Fruit fly (Drosophila melanogaster) whole organism, embryonic: ENCODE results near the gene CG31807.
A peak's percentile ranks its signal among the peaks of the same experiment; 100 is the strongest.

Source experiments
- Adf1 ChIP-seq: fragments of 200-800 bp; sonication (Bioruptor generic); IDR thresholded peaks from 2 replicates; pipeline ENCODE4 v1.3.6; 2022; ENCODE audit warnings: missing biosample characterization, missing genetic modification characterization
- Atf6 ChIP-seq: fragments of 200-800 bp; sonication (Bioruptor generic); IDR thresholded peaks from 2 replicates; pipeline ENCODE4 v1.3.6; 2022; ENCODE audit warnings: missing biosample characterization, missing genetic modification characterization
- B-H2 ChIP-seq: fragments of 200-800 bp; sonication (Bioruptor generic); optimal IDR thresholded peaks from 2 replicates; lab custom pipeline; 2018; ENCODE audit warnings: missing biosample characterization, mild to moderate bottlenecking, missing genetic modification characterization
- CG12299 ChIP-seq: fragments of 200-800 bp; sonication (Bioruptor generic); optimal IDR thresholded peaks from 2 replicates; lab custom pipeline; 2018; ENCODE audit warnings: missing biosample characterization, mild to moderate bottlenecking, missing genetic modification characterization
- CG12391 ChIP-seq: fragments of 200-800 bp; sonication (Bioruptor generic); optimal IDR thresholded peaks from 3 replicates; lab custom pipeline; 2018; ENCODE audit warnings: missing biosample characterization, mild to moderate bottlenecking, missing genetic modification characterization, moderate library complexity
- CG13296 ChIP-seq: fragments of 200-800 bp; sonication (Bioruptor generic); optimal IDR thresholded peaks from 3 replicates; lab custom pipeline; 2018; ENCODE audit warnings: missing biosample characterization, mild to moderate bottlenecking, missing genetic modification characterization
- CG16815 ChIP-seq: fragments of 200-800 bp; sonication (Bioruptor generic); optimal IDR thresholded peaks from 3 replicates; lab custom pipeline; 2017; ENCODE audit warnings: missing biosample characterization, mild to moderate bottlenecking, missing genetic modification characterization
- CG16863 ChIP-seq: fragments of 200-800 bp; sonication (Bioruptor generic); optimal IDR thresholded peaks from 3 replicates; lab custom pipeline; 2016; ENCODE audit warnings: missing biosample characterization, missing genetic modification characterization
- CG17385 ChIP-seq: fragments of 200-800 bp; sonication (Bioruptor generic); optimal IDR thresholded peaks from 3 replicates; lab custom pipeline; 2018; ENCODE audit warnings: missing biosample characterization, mild to moderate bottlenecking, missing genetic modification characterization
- CG17568 ChIP-seq: fragments of 200-800 bp; sonication (Bioruptor generic); optimal IDR thresholded peaks from 2 replicates; lab custom pipeline; 2018; ENCODE audit warnings: missing biosample characterization, mild to moderate bottlenecking, missing genetic modification characterization, moderate library complexity
- CG17829 ChIP-seq: fragments of 200-800 bp; optimal IDR thresholded peaks from 2 replicates; lab custom pipeline; 2019; ENCODE audit warnings: missing biosample characterization, mild to moderate bottlenecking, missing genetic modification characterization, moderate library complexity
- CG2678 ChIP-seq: fragments of 200-800 bp; sonication (Bioruptor generic); optimal IDR thresholded peaks from 3 replicates; lab custom pipeline; 2019; ENCODE audit warnings: missing biosample characterization, mild to moderate bottlenecking, missing genetic modification characterization, moderate library complexity
- CG3407 ChIP-seq: fragments of 200-800 bp; sonication (Bioruptor generic); optimal IDR thresholded peaks from 2 replicates; lab custom pipeline; 2018; ENCODE audit warnings: missing biosample characterization, mild to moderate bottlenecking, missing genetic modification characterization
- CG42726 ChIP-seq: fragments of 200-800 bp; sonication (Bioruptor generic); IDR thresholded peaks from 2 replicates; pipeline ENCODE4 v1.3.6; 2022; ENCODE audit warnings: missing biosample characterization, missing genetic modification characterization; ENCODE audit not compliant: partially characterized antibody
- CG6175 ChIP-seq: fragments of 200-800 bp; sonication (Bioruptor generic); IDR thresholded peaks from 3 replicates; pipeline ENCODE4 v1.3.6; 2022; ENCODE audit warnings: missing biosample characterization, missing genetic modification characterization
- CG7372 ChIP-seq: fragments of 200-800 bp; sonication (Bioruptor generic); IDR thresholded peaks from 2 replicates; pipeline ENCODE4 v1.3.6; 2022; ENCODE audit warnings: missing biosample characterization, missing genetic modification characterization
- CG7745 ChIP-seq: fragments of 200-800 bp; sonication (Bioruptor generic); optimal IDR thresholded peaks from 2 replicates; lab custom pipeline; 2018; ENCODE audit warnings: missing biosample characterization, mild to moderate bottlenecking, missing genetic modification characterization, moderate library complexity
- CG7786 ChIP-seq: fragments of 200-800 bp; sonication (Bioruptor generic); optimal IDR thresholded peaks from 2 replicates; lab custom pipeline; 2016; ENCODE audit warnings: missing biosample characterization, missing genetic modification characterization
- CkIIα-i1 ChIP-seq: fragments of 200-800 bp; sonication (Bioruptor generic); IDR thresholded peaks from 2 replicates; pipeline ENCODE4 v1.3.6; 2022; ENCODE audit warnings: missing biosample characterization, missing genetic modification characterization
- CoRest ChIP-seq: fragments of 200-800 bp; sonication (Bioruptor generic); optimal IDR thresholded peaks from 3 replicates; lab custom pipeline; 2018; ENCODE audit warnings: missing biosample characterization, mild to moderate bottlenecking, missing genetic modification characterization, moderate library complexity
- Dip2 ChIP-seq: fragments of 200-800 bp; sonication (Bioruptor generic); IDR thresholded peaks from 2 replicates; pipeline ENCODE4 v1.3.6; 2022; ENCODE audit warnings: missing biosample characterization, missing genetic modification characterization
- HmgZ ChIP-seq: fragments of 200-800 bp; sonication (Bioruptor generic); optimal IDR thresholded peaks from 2 replicates; lab custom pipeline; 2018; ENCODE audit warnings: missing biosample characterization, mild to moderate bottlenecking, missing genetic modification characterization
- Hr39 ChIP-seq: fragments of >200 bp; optimal IDR thresholded peaks from 2 replicates; lab custom pipeline; 2017
- Lpt ChIP-seq: fragments of >200 bp; optimal IDR thresholded peaks from 2 replicates; lab custom pipeline; 2018; ENCODE audit warnings: missing biosample characterization, missing genetic modification characterization
- Mes4 ChIP-seq: fragments of 200-800 bp; sonication (Bioruptor generic); optimal IDR thresholded peaks from 2 replicates; lab custom pipeline; 2016; ENCODE audit warnings: missing biosample characterization, missing genetic modification characterization
- Nf-YB ChIP-seq: fragments of 200-800 bp; sonication (Bioruptor generic); optimal IDR thresholded peaks from 3 replicates; lab custom pipeline; 2019; ENCODE audit warnings: missing biosample characterization, mild to moderate bottlenecking, missing genetic modification characterization, moderate library complexity
- Six4 ChIP-seq: fragments of 200-800 bp; sonication (Bioruptor generic); optimal IDR thresholded peaks from 2 replicates; lab custom pipeline; 2016; ENCODE audit warnings: missing biosample characterization, missing genetic modification characterization
- Sry-β ChIP-seq: fragments of 200-800 bp; sonication (Bioruptor generic); optimal IDR thresholded peaks from 2 replicates; lab custom pipeline; 2018; ENCODE audit warnings: missing biosample characterization, mild to moderate bottlenecking, missing genetic modification characterization, moderate library complexity
- Sry-δ ChIP-seq: fragments of 200-800 bp; sonication (Bioruptor generic); optimal IDR thresholded peaks from 2 replicates; lab custom pipeline; 2016; ENCODE audit warnings: missing biosample characterization, missing genetic modification characterization
- Ssrp ChIP-seq: fragments of 200-800 bp; sonication (Bioruptor generic); optimal IDR thresholded peaks from 2 replicates; lab custom pipeline; 2018; ENCODE audit warnings: missing biosample characterization, mild to moderate bottlenecking, missing genetic modification characterization, moderate library complexity
- Xrp1 ChIP-seq: fragments of 200-800 bp; sonication (Bioruptor generic); IDR thresholded peaks from 2 replicates; pipeline ENCODE4 v1.3.6; 2022; ENCODE audit warnings: missing biosample characterization, missing genetic modification characterization
- amos ChIP-seq: fragments of 200-800 bp; sonication (Bioruptor generic); IDR thresholded peaks from 2 replicates; pipeline ENCODE4 v1.3.6; 2022; ENCODE audit warnings: missing biosample characterization, missing genetic modification characterization; ENCODE audit not compliant: partially characterized antibody
- ash1 ChIP-seq: fragments of 200-800 bp; sonication (Bioruptor generic); optimal IDR thresholded peaks from 2 replicates; lab custom pipeline; 2018; ENCODE audit warnings: missing biosample characterization, mild to moderate bottlenecking, missing genetic modification characterization
- bowl ChIP-seq: fragments of 200-800 bp; sonication (Bioruptor generic); IDR thresholded peaks from 2 replicates; pipeline ENCODE4 v1.3.6; 2022; ENCODE audit warnings: missing biosample characterization, missing genetic modification characterization
- bsh ChIP-seq, 2 experiments: fragments of 200-800 bp; sonication (Bioruptor generic); optimal IDR thresholded peaks; 2 replicates each; lab custom pipeline; 2017 to 2018; ENCODE audit warnings: mild to moderate bottlenecking in 2 of 2, missing biosample characterization in 2 of 2, missing genetic modification characterization in 2 of 2, moderate library complexity in 1 of 2
- cas ChIP-seq: fragments of 200-800 bp; sonication (Bioruptor generic); IDR thresholded peaks from 2 replicates; pipeline ENCODE4 v1.3.6; 2022; ENCODE audit warnings: missing biosample characterization, missing genetic modification characterization
- corto ChIP-seq: fragments of 200-800 bp; sonication (Bioruptor generic); optimal IDR thresholded peaks from 2 replicates; lab custom pipeline; 2016; ENCODE audit warnings: missing biosample characterization, mild to moderate bottlenecking, missing genetic modification characterization, moderate library complexity
- crc ChIP-seq: fragments of 200-800 bp; sonication (Bioruptor generic); optimal IDR thresholded peaks from 2 replicates; lab custom pipeline; 2016; ENCODE audit warnings: missing biosample characterization, missing genetic modification characterization
- gsb ChIP-seq: fragments of 200-800 bp; sonication (Bioruptor generic); IDR thresholded peaks from 2 replicates; pipeline ENCODE4 v1.3.6; 2022; ENCODE audit warnings: missing biosample characterization, missing genetic modification characterization
- inv ChIP-seq: fragments of 200-800 bp; sonication (Bioruptor generic); IDR thresholded peaks from 2 replicates; pipeline ENCODE4 v1.3.6; 2022; ENCODE audit warnings: missing biosample characterization, missing genetic modification characterization; ENCODE audit not compliant: partially characterized antibody
- kni ChIP-seq: fragments of 200-800 bp; sonication (Bioruptor generic); optimal IDR thresholded peaks from 3 replicates; lab custom pipeline; 2017; ENCODE audit warnings: mild to moderate bottlenecking, missing biosample characterization, missing genetic modification reagents, missing genetic modification characterization
- lmd ChIP-seq: fragments of 200-800 bp; sonication (Bioruptor generic); IDR thresholded peaks from 2 replicates; pipeline ENCODE4 v1.3.6; 2022; ENCODE audit warnings: missing biosample characterization, missing genetic modification characterization
- maf-S ChIP-seq: fragments of 200-800 bp; sonication (Bioruptor generic); optimal IDR thresholded peaks from 2 replicates; lab custom pipeline; 2016; ENCODE audit warnings: missing biosample characterization, missing genetic modification characterization
- odd ChIP-seq: fragments of 200-800 bp; sonication (Bioruptor generic); optimal IDR thresholded peaks from 2 replicates; lab custom pipeline; 2017; ENCODE audit warnings: missing biosample characterization, mild to moderate bottlenecking, missing genetic modification characterization
- org-1 ChIP-seq: fragments of 200-800 bp; sonication (Bioruptor generic); optimal IDR thresholded peaks from 2 replicates; lab custom pipeline; 2017; ENCODE audit warnings: missing biosample characterization, missing genetic modification characterization
- rib ChIP-seq: fragments of 200-800 bp; sonication (Bioruptor generic); IDR thresholded peaks from 2 replicates; pipeline ENCODE4 v1.3.6; 2022; ENCODE audit warnings: missing biosample characterization, missing genetic modification characterization
- sim ChIP-seq: fragments of 200-800 bp; sonication (Bioruptor generic); IDR thresholded peaks from 2 replicates; pipeline ENCODE4 v1.3.6; 2022; ENCODE audit warnings: missing biosample characterization, missing genetic modification characterization
- slp2 ChIP-seq: fragments of 200-800 bp; sonication (Bioruptor generic); optimal IDR thresholded peaks from 2 replicates; lab custom pipeline; 2016; ENCODE audit warnings: missing biosample characterization, missing genetic modification characterization
- sna ChIP-seq: fragments of 200-800 bp; sonication (Bioruptor generic); IDR thresholded peaks from 2 replicates; pipeline ENCODE4 v1.3.6; 2022; ENCODE audit warnings: missing biosample characterization, missing genetic modification characterization; ENCODE audit not compliant: partially characterized antibody
- sqz ChIP-seq: fragments of 200-800 bp; sonication (Bioruptor generic); optimal IDR thresholded peaks from 3 replicates; lab custom pipeline; 2018; ENCODE audit warnings: missing biosample characterization, mild to moderate bottlenecking, missing genetic modification characterization
- z ChIP-seq: fragments of 200-800 bp; sonication (Bioruptor generic); IDR thresholded peaks from 3 replicates; pipeline ENCODE4 v1.3.6; 2022; ENCODE audit warnings: missing biosample characterization, missing genetic modification characterization

Gene CG31807

DNA sequence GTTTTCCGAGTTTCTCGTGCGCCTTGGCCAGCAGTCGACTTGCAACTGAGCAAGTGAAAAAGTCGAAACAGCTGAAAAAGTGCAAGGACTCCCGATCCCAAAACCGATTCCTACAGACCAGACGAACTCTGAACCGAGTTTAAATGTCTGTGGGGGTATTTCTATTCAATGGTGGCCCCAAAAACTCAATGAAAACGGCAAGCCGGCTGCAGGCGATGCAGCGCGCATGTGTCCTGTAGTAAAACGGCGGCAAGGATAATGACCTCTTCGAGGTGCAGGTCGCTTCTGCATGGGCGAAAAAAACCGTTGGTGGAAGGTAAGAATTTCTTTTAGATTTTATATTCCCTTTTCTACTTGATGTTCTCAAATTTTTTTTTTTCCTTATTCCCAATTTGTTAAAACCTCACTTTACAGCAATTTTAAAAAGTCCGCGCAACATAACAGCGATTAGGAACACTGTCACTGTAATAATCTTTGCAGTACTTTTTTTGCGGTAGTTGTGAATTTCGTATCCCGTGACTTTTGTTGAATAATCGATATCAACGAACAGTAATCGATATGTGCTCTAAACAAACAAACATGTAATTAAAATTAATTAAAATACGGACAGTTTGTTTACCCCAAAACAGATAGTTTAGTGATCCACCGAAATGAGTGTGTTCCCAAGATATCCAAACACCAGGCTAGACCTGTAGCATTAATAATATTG lies 7.0 kb downstream of the CG31807 start, which contains the start of the genes Trpgamma and her (continued):
- peak; percentile 25 for TF ChIP-seq CG17829
- TF ChIP-seq bsh (GFP tag; optimal IDR thresholded peaks at IDR 0.05; lab: Kevin White, UChicago) = peak in 1 of 2 experiments; percentile 7
- no peak for TF ChIP-seq z
- no peak for TF ChIP-seq sim (GFP tag; lab: Robert Waterston, UW)
- TF ChIP-seq cas (GFP tag; lab: Robert Waterston, UW) = no peak
- TF ChIP-seq CkIIα-i1 = no peak
- TF ChIP-seq CG12391 (tag; lab: Kevin White, UChicago) = no peak
- no peak for TF ChIP-seq Ssrp (tag; lab: Kevin White, UChicago)
- no peak for TF ChIP-seq CG12299 (tag; lab: Kevin White, UChicago)
- TF ChIP-seq CG17568 (GFP tag; lab: Kevin White, UChicago) = no peak
- TF ChIP-seq CG7372 (GFP tag; lab: Robert Waterston, UW) = no peak
- TF ChIP-seq Sry-β (GFP tag; lab: Kevin White, UChicago) = no peak
- no peak for TF ChIP-seq Hr39 (lab: Kevin White, UChicago)
- TF ChIP-seq CG17385 (GFP tag; lab: Kevin White, UChicago) = no peak
- no peak for TF ChIP-seq Mes4 (GFP tag; lab: Kevin White, UChicago)
- TF ChIP-seq Xrp1 (GFP tag; lab: Robert Waterston, UW) = no peak
- TF ChIP-seq Six4 (GFP tag; lab: Kevin White, UChicago) = no peak
- peak; percentile 78; the same call in 1 of the 2 replicates for TF ChIP-seq CG42726 (GFP tag; lab: Robert Waterston, UW)
- TF ChIP-seq inv = peak; percentile 85
- no peak for TF ChIP-seq CG16815 (GFP tag; lab: Kevin White, UChicago)
- no peak for TF ChIP-seq Atf6 (GFP tag; lab: Robert Waterston, UW)
- TF ChIP-seq org-1 = no peak
- TF ChIP-seq sqz (GFP tag; lab: Kevin White, UChicago) = no peak
- no peak for TF ChIP-seq kni (GFP tag; lab: Kevin White, UChicago)
- TF ChIP-seq bowl (GFP tag; lab: Robert Waterston, UW) = no peak
- no peak for TF ChIP-seq odd (GFP tag; lab: Kevin White, UChicago)
- no peak for TF ChIP-seq CG2678 (tag; lab: Kevin White, UChicago)
- TF ChIP-seq crc (GFP tag; lab: Kevin White, UChicago) = no peak
- no peak for TF ChIP-seq Lpt (GFP tag; lab: Kevin White, UChicago)
- peak; percentile 22 for TF ChIP-seq CoRest (tag; lab: Kevin White, UChicago)
- TF ChIP-seq slp2 (GFP tag; lab: Kevin White, UChicago) = no peak
- TF ChIP-seq ash1 (GFP tag; lab: Kevin White, UChicago) = no peak
- no peak for TF ChIP-seq Adf1 (GFP tag; lab: Robert Waterston, UW)
- TF ChIP-seq Dip2 (GFP tag; lab: Robert Waterston, UW) = no peak
- no peak for TF ChIP-seq corto (GFP tag; lab: Kevin White, UChicago)
- TF ChIP-seq B-H2 = peak; percentile 53
- peak; percentile 91 for TF ChIP-seq amos (GFP tag; lab: Robert Waterston, UW)
- TF ChIP-seq gsb (GFP tag; lab: Robert Waterston, UW) = no peak
- TF ChIP-seq CG16863 (GFP tag; lab: Kevin White, UChicago) = no peak
- peak; percentile 98 for TF ChIP-seq CG7745 (tag; lab: Kevin White, UChicago)
- no peak for TF ChIP-seq CG7786 (GFP tag; lab: Kevin White, UChicago)
- TF ChIP-seq lmd (GFP tag; lab: Robert Waterston, UW) = no peak
- TF ChIP-seq HmgZ (tag; lab: Kevin White, UChicago) = peak; percentile 72
- TF ChIP-seq sna (GFP tag; lab: Robert Waterston, UW) = peak; percentile 88
- no peak for TF ChIP-seq CG6175 (GFP tag; lab: Robert Waterston, UW)
- no peak for TF ChIP-seq CG13296
- TF ChIP-seq Sry-δ (GFP tag; lab: Kevin White, UChicago) = peak; percentile 81
- TF ChIP-seq rib = no peak
- TF ChIP-seq maf-S (GFP tag; lab: Kevin White, UChicago) = no peak
- TF ChIP-seq Nf-YB (GFP tag; lab: Kevin White, UChicago) = no peak
- TF ChIP-seq CG3407 (GFP tag; lab: Kevin White, UChicago) = no peak
